Fruit fly (Drosophila melanogaster): ENCODE measurements around the gene ea.

dm6 chr3R:15287763-15288162 is 40.8 kb upstream of the ea start:
- TF ChIP-seq EcR (GFP tag; optimal IDR thresholded peaks at IDR 0.05): no peak
- no peak for TF ChIP-seq fd96Ca (GFP tag; IDR thresholded peaks at IDR 0.05)
- no peak for TF ChIP-seq CG8301 (tag; optimal IDR thresholded peaks at IDR 0.05)

Measured in whole organism, pupa.